Worm (Caenorhabditis elegans): ENCODE data around the gene str-252.

The str-252 gene

ce11 chrV:13961927-13962419 lies 45.7 kb downstream of the str-252 start, which contains the start of the genes algn-13 and R10D12.13:
Gene algn-13, minus strand, starts transcription at chrV:13961977.
Gene R10D12.13, plus strand, starts transcription at chrV:13962417.
- TF ChIP-seq mes-4 (tag; optimal IDR thresholded peaks at IDR 0.05) (no peak), bed-1 (GFP tag; IDR thresholded peaks at IDR 0.05) (no peak), die-1 (tag; optimal IDR thresholded peaks at IDR 0.05) (no peak), mxl-1 (tag; optimal IDR thresholded peaks at IDR 0.05) (no peak), dpff-1 (tag; optimal IDR thresholded peaks at IDR 0.05) (no peak), ccch-3 (GFP tag; optimal IDR thresholded peaks at IDR 0.05) (no peak), nfya-2 (GFP tag; IDR thresholded peaks at IDR 0.05) (no peak), sea-2 (GFP tag; IDR thresholded peaks at IDR 0.05) (no peak), ztf-6 (GFP tag; IDR thresholded peaks at IDR 0.05) (no peak), sdz-38 (tag; optimal IDR thresholded peaks at IDR 0.05) (no peak), tbx-9 (tag; optimal IDR thresholded peaks at IDR 0.05; ENCODE audit: borderline replicate concordance) (no peak), madf-6 (GFP tag; IDR thresholded peaks at IDR 0.05) (peak; percentile 93), F57C9.4 (tag; optimal IDR thresholded peaks at IDR 0.05) (no peak), ceh-91 (GFP tag; IDR thresholded peaks at IDR 0.05) (peak; percentile 67), atf-7 (tag; optimal IDR thresholded peaks at IDR 0.05) (no peak), Y95B8A.8 (GFP tag; IDR thresholded peaks at IDR 0.05) (peak; percentile 26; the same call in 1 of the 2 replicates), ztf-26 (tag; optimal IDR thresholded peaks at IDR 0.05) (no peak), K12H6.12 (tag; optimal IDR thresholded peaks at IDR 0.05) (no peak), F39B2.1 (GFP tag; IDR thresholded peaks at IDR 0.05) (no peak), ztf-22 (GFP tag; optimal IDR thresholded peaks at IDR 0.05) (no peak), K11D2.4 (GFP tag; IDR thresholded peaks at IDR 0.05) (no peak), let-607 (tag; optimal IDR thresholded peaks at IDR 0.05) (no peak), hlh-12 (tag; optimal IDR thresholded peaks at IDR 0.05) (no peak), ceh-100 (GFP tag; IDR thresholded peaks at IDR 0.05) (peak; percentile 76), lin-40 (tag; optimal IDR thresholded peaks at IDR 0.05) (no peak), ztf-3 (GFP tag; optimal IDR thresholded peaks at IDR 0.05) (no peak), Y53F4B.3 (GFP tag; IDR thresholded peaks at IDR 0.05) (no peak), sptf-2 (GFP tag; optimal IDR thresholded peaks at IDR 0.05) (no peak), F10E7.11 (tag; optimal IDR thresholded peaks at IDR 0.05) (no peak), nfyb-1 (GFP tag; IDR thresholded peaks at IDR 0.05) (peak; percentile 37; the same call in 1 of the 2 replicates), lsl-1 (GFP tag; optimal IDR thresholded peaks at IDR 0.05) (peak; percentile 52), ztf-18 (tag; optimal IDR thresholded peaks at IDR 0.05) (peak; percentile 37), rpc-1 (optimal IDR thresholded peaks at IDR 0.05) (peak; percentile 44), rpc-1 (tag; optimal IDR thresholded peaks at IDR 0.05) (no peak), egl-44 (GFP tag; IDR thresholded peaks at IDR 0.05) (no peak), T26A5.8 (tag; optimal IDR thresholded peaks at IDR 0.05) (no peak), aptf-2 (GFP tag; conservative IDR thresholded peaks at IDR 0.05) (no peak), hlh-26 (GFP tag; conservative IDR thresholded peaks at IDR 0.05) (no peak), F37B4.10 (GFP tag; IDR thresholded peaks at IDR 0.05) (no peak), attf-6 (GFP tag; IDR thresholded peaks at IDR 0.05) (no peak), pha-4 (tag; optimal IDR thresholded peaks at IDR 0.05) (no peak), ets-4 (GFP tag; optimal IDR thresholded peaks at IDR 0.05) (no peak), gei-17 (GFP tag; optimal IDR thresholded peaks at IDR 0.05) (no peak), somi-1 (GFP tag; optimal IDR thresholded peaks at IDR 0.05) (no peak), F49E8.2 (tag; optimal IDR thresholded peaks at IDR 0.05; ENCODE audit: insufficient read depth) (peak; percentile 57), B0035.1 (tag; optimal IDR thresholded peaks at IDR 0.05) (no peak), Y67H2A.10 (GFP tag; conservative IDR thresholded peaks at IDR 0.05) (no peak), ztf-28 (GFP tag; IDR thresholded peaks at IDR 0.05) (0 out of 2 replicates have a peak, but pooled peaks have one; percentile 34), lag-1 (GFP tag; IDR thresholded peaks at IDR 0.05) (no peak), lin-26 (GFP tag; IDR thresholded peaks at IDR 0.05) (no peak)

Data from whole organism, young adult.